Worm (Caenorhabditis elegans): Measurements from ENCODE around the gene T10F2.5.

The T10F2.5 gene

ce11 chrIII:5196298-5197045 is 37.1 kb upstream of the T10F2.5 start:
- TF ChIP-seq ceh-13 (GFP tag; optimal IDR thresholded peaks at IDR 0.05), result no peak
- no peak for TF ChIP-seq tra-4 (tag; optimal IDR thresholded peaks at IDR 0.05)
- TF ChIP-seq ceh-36 (tag; optimal IDR thresholded peaks at IDR 0.05), result no peak
- no peak for TF ChIP-seq ets-7 (tag; optimal IDR thresholded peaks at IDR 0.05)

- TF ChIP-seq pes-1 (GFP tag; IDR thresholded peaks at IDR 0.05) (no peak), hmbx-1 (tag; optimal IDR thresholded peaks at IDR 0.05) (no peak), hmg-4 (GFP tag; optimal IDR thresholded peaks at IDR 0.05) (no peak), tbx-11 (GFP tag; IDR thresholded peaks at IDR 0.05) (no peak), sea-1 (GFP tag; conservative IDR thresholded peaks at IDR 0.05) (no peak), ets-7 (tag; optimal IDR thresholded peaks at IDR 0.05) (no peak), scrt-1 (GFP tag; IDR thresholded peaks at IDR 0.05) (no peak), tbx-37 (GFP tag; conservative IDR thresholded peaks at IDR 0.05) (no peak)
Measured at ce11 chrIII:5195690-5196089, 36.3 kb upstream of the T10F2.5 start, which contains the start of gene moc-6. Gene moc-6 (plus strand): TSS chrIII:5195990.

DNA sequence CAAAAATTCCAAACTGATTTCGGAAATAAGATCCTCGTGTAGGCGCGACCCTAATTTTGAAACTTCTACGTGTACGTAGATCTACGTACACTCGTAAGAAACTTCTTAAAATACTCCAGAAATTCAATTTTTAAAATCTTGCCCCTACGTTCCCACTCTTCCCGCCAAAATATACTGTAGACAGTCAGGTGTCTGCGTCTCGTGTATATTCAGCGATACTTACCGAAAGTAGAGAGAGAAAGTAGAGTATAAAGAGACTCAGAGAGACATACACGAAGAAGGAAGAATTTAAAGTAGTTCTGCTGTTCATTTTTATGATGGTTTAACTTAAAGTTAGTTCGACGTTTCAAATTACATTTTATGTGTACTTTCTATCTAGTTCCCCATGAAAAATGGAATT is 33.9 kb upstream of the T10F2.5 start:
- TF ChIP-seq aly-1 (tag; optimal IDR thresholded peaks at IDR 0.05) (no peak), hmg-4 (GFP tag; optimal IDR thresholded peaks at IDR 0.05) (no peak), scrt-1 (GFP tag; IDR thresholded peaks at IDR 0.05) (no peak), tbx-37 (GFP tag; conservative IDR thresholded peaks at IDR 0.05) (no peak), ceh-13 (GFP tag; optimal IDR thresholded peaks at IDR 0.05) (no peak), hmbx-1 (tag; optimal IDR thresholded peaks at IDR 0.05) (no peak), tra-4 (tag; optimal IDR thresholded peaks at IDR 0.05) (no peak), tbx-11 (GFP tag; IDR thresholded peaks at IDR 0.05) (no peak), ets-7 (tag; optimal IDR thresholded peaks at IDR 0.05) (no peak), B0310.2 (tag; optimal IDR thresholded peaks at IDR 0.05) (no peak), ceh-36 (tag; optimal IDR thresholded peaks at IDR 0.05) (no peak), pes-1 (GFP tag; IDR thresholded peaks at IDR 0.05) (no peak), sea-1 (GFP tag; conservative IDR thresholded peaks at IDR 0.05) (no peak), ama-1 (optimal IDR thresholded peaks at IDR 0.05) (no peak), hnd-1 (tag; optimal IDR thresholded peaks at IDR 0.05) (no peak)

ce11 chrIII:5190671-5191174 is 31.3 kb upstream of the T10F2.5 start, which contains the start of gene hira-1:
Gene hira-1 (plus strand): TSS chrIII:5191124.
- TF ChIP-seq scrt-1 (GFP tag; IDR thresholded peaks at IDR 0.05) (no peak), ama-1 (optimal IDR thresholded peaks at IDR 0.05) (no peak), tra-4 (tag; optimal IDR thresholded peaks at IDR 0.05) (no peak), tbx-37 (GFP tag; conservative IDR thresholded peaks at IDR 0.05) (no peak), ceh-13 (GFP tag; optimal IDR thresholded peaks at IDR 0.05) (no peak), ceh-36 (tag; optimal IDR thresholded peaks at IDR 0.05) (no peak), B0310.2 (tag; optimal IDR thresholded peaks at IDR 0.05) (no peak), hmg-4 (GFP tag; optimal IDR thresholded peaks at IDR 0.05) (no peak), aly-1 (tag; optimal IDR thresholded peaks at IDR 0.05) (no peak), ets-7 (tag; optimal IDR thresholded peaks at IDR 0.05) (no peak), hmbx-1 (tag; optimal IDR thresholded peaks at IDR 0.05) (no peak), tbx-11 (GFP tag; IDR thresholded peaks at IDR 0.05) (no peak), pes-1 (GFP tag; IDR thresholded peaks at IDR 0.05) (no peak), hnd-1 (tag; optimal IDR thresholded peaks at IDR 0.05) (no peak), F13C5.2 (tag; optimal IDR thresholded peaks at IDR 0.05) (no peak), sea-1 (GFP tag; conservative IDR thresholded peaks at IDR 0.05) (no peak), flt-1 (GFP tag; IDR thresholded peaks at IDR 0.05) (no peak)

DNA sequence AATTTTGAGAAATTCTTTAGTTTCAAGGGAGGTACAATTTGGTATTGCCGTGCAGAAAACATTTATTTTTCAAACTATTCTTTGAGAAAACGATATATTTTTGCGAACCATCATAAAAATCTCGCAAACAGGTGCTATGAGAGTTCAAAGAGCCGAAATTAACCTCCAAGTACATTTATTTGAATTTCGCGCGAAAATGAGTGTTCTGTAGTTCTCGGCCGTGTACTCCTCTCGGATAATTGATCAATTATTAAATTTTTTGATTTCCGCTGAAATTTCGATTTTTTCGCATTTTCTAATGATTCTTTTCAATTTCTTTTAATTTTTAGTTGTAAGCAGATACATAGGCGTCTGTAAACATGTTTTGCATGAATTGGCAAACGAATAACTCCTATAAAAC is 30.8 kb upstream of the T10F2.5 start:
- no peak for TF ChIP-seq ama-1 (optimal IDR thresholded peaks at IDR 0.05)
- TF ChIP-seq ets-7 (tag; optimal IDR thresholded peaks at IDR 0.05), result no peak
- TF ChIP-seq tra-4 (tag; optimal IDR thresholded peaks at IDR 0.05), result no peak
- no peak for TF ChIP-seq pes-1 (GFP tag; IDR thresholded peaks at IDR 0.05)
- no peak for TF ChIP-seq ceh-13 (GFP tag; optimal IDR thresholded peaks at IDR 0.05)
- TF ChIP-seq B0310.2 (tag; optimal IDR thresholded peaks at IDR 0.05), result no peak
- TF ChIP-seq hmg-4 (GFP tag; optimal IDR thresholded peaks at IDR 0.05), result no peak
- no peak for TF ChIP-seq F13C5.2 (tag; optimal IDR thresholded peaks at IDR 0.05)
- no peak for TF ChIP-seq hmbx-1 (tag; optimal IDR thresholded peaks at IDR 0.05)
- no peak for TF ChIP-seq flt-1 (GFP tag; IDR thresholded peaks at IDR 0.05)
- no peak for TF ChIP-seq hnd-1 (tag; optimal IDR thresholded peaks at IDR 0.05)
- no peak for TF ChIP-seq sea-1 (GFP tag; conservative IDR thresholded peaks at IDR 0.05)
- TF ChIP-seq tbx-11 (GFP tag; IDR thresholded peaks at IDR 0.05), result no peak
- TF ChIP-seq aly-1 (tag; optimal IDR thresholded peaks at IDR 0.05), result no peak
- no peak for TF ChIP-seq scrt-1 (GFP tag; IDR thresholded peaks at IDR 0.05)
- no peak for TF ChIP-seq tbx-37 (GFP tag; conservative IDR thresholded peaks at IDR 0.05)

- TF ChIP-seq tbx-11 (GFP tag; IDR thresholded peaks at IDR 0.05) (no peak), tra-4 (tag; optimal IDR thresholded peaks at IDR 0.05) (no peak)
Measured at ce11 chrIII:5188426-5188825, 29.0 kb upstream of the T10F2.5 start, which contains the start of gene K10D2.8. Gene K10D2.8 (plus strand): TSS chrIII:5188726.

ce11 chrIII:5185620-5186019 is 26.2 kb upstream of the T10F2.5 start, which contains the start of gene pup-2:
Gene pup-2 (plus strand): TSS chrIII:5185920.
- TF ChIP-seq pes-1 (GFP tag; IDR thresholded peaks at IDR 0.05), result no peak
- TF ChIP-seq B0310.2 (tag; optimal IDR thresholded peaks at IDR 0.05), result no peak
- no peak for TF ChIP-seq ama-1 (optimal IDR thresholded peaks at IDR 0.05)
- TF ChIP-seq hmbx-1 (tag; optimal IDR thresholded peaks at IDR 0.05), result no peak
- TF ChIP-seq tra-4 (tag; optimal IDR thresholded peaks at IDR 0.05), result no peak
- no peak for TF ChIP-seq tbx-37 (GFP tag; conservative IDR thresholded peaks at IDR 0.05)
- TF ChIP-seq scrt-1 (GFP tag; IDR thresholded peaks at IDR 0.05), result no peak
- TF ChIP-seq sea-1 (GFP tag; conservative IDR thresholded peaks at IDR 0.05), result no peak
- TF ChIP-seq ets-7 (tag; optimal IDR thresholded peaks at IDR 0.05), result no peak

Data from whole organism, early embryonic.